Fruit fly (Drosophila melanogaster) whole organism, embryonic: Measurements from ENCODE around the gene Nulp1.
A peak's percentile ranks its signal among the peaks of the same experiment; 100 is the strongest.

ENCODE experiments used
- B-H2 ChIP-seq: fragments of 200-800 bp; sonication (Bioruptor generic); optimal IDR thresholded peaks from 2 replicates; lab custom pipeline; 2018; ENCODE audit warnings: missing biosample characterization, mild to moderate bottlenecking, missing genetic modification characterization
- C15 ChIP-seq: fragments of 200-800 bp; sonication (Bioruptor generic); IDR thresholded peaks from 3 replicates; pipeline ENCODE4 v1.3.6; 2022; ENCODE audit warnings: missing biosample characterization, missing genetic modification characterization
- CG10209 ChIP-seq: fragments of 200-800 bp; sonication (Bioruptor generic); optimal IDR thresholded peaks from 3 replicates; lab custom pipeline; 2017; ENCODE audit warnings: missing biosample characterization, mild to moderate bottlenecking, missing genetic modification characterization, missing genetic modification reagents
- CG10431 ChIP-seq: fragments of 200-800 bp; sonication (Bioruptor generic); optimal IDR thresholded peaks from 3 replicates; lab custom pipeline; 2018; ENCODE audit warnings: missing biosample characterization, mild to moderate bottlenecking, missing genetic modification characterization
- CG10654 ChIP-seq: fragments of 200-800 bp; sonication (Bioruptor generic); optimal IDR thresholded peaks from 2 replicates; lab custom pipeline; 2016; ENCODE audit warnings: missing biosample characterization, missing genetic modification characterization
- CG11456 ChIP-seq: fragments of 200-800 bp; sonication (Bioruptor generic); IDR thresholded peaks from 3 replicates; pipeline ENCODE4 v1.3.6; 2022; ENCODE audit warnings: missing biosample characterization, missing genetic modification characterization
- CG11696 ChIP-seq: fragments of 200-800 bp; sonication (Bioruptor generic); IDR thresholded peaks from 2 replicates; pipeline ENCODE4 v1.3.6; 2022; ENCODE audit warnings: missing biosample characterization, missing genetic modification characterization
- CG14667 ChIP-seq: fragments of 200-800 bp; sonication (Bioruptor generic); IDR thresholded peaks from 2 replicates; pipeline ENCODE4 v1.3.6; 2022; ENCODE audit warnings: missing biosample characterization, missing genetic modification characterization
- CG15073 ChIP-seq: fragments of 200-800 bp; sonication (Bioruptor generic); optimal IDR thresholded peaks from 2 replicates; lab custom pipeline; 2016; ENCODE audit warnings: missing biosample characterization, missing genetic modification characterization
- CG17612 ChIP-seq: fragments of 200-800 bp; sonication (Bioruptor generic); IDR thresholded peaks from 2 replicates; pipeline ENCODE4 v1.3.6; 2022; ENCODE audit warnings: missing biosample characterization, missing genetic modification characterization
- CG1792 ChIP-seq: fragments of 200-800 bp; sonication (Bioruptor generic); optimal IDR thresholded peaks from 2 replicates; lab custom pipeline; 2016; ENCODE audit warnings: missing biosample characterization, missing genetic modification characterization
- CG18011 ChIP-seq: fragments of 200-800 bp; sonication (Bioruptor generic); optimal IDR thresholded peaks from 2 replicates; lab custom pipeline; 2017; ENCODE audit warnings: missing biosample characterization, missing genetic modification characterization, mild to moderate bottlenecking, moderate library complexity, missing genotype
- CG18619 ChIP-seq: fragments of 200-800 bp; sonication (Bioruptor generic); optimal IDR thresholded peaks from 3 replicates; lab custom pipeline; 2017; ENCODE audit warnings: missing biosample characterization, mild to moderate bottlenecking, missing genetic modification characterization
- CG2889 ChIP-seq: fragments of 200-800 bp; sonication (Bioruptor generic); IDR thresholded peaks from 3 replicates; pipeline ENCODE4 v1.3.6; 2022; ENCODE audit warnings: missing biosample characterization, missing genetic modification characterization
- CG31365 ChIP-seq: fragments of 200-800 bp; sonication (Bioruptor generic); optimal IDR thresholded peaks from 2 replicates; lab custom pipeline; 2018; ENCODE audit warnings: missing biosample characterization, mild to moderate bottlenecking, missing genetic modification characterization
- CG32532 ChIP-seq: fragments of 200-800 bp; sonication (Bioruptor generic); IDR thresholded peaks from 2 replicates; pipeline ENCODE4 v1.3.6; 2022; ENCODE audit warnings: missing biosample characterization, missing genetic modification characterization
- CG34376 ChIP-seq: fragments of 200-800 bp; sonication (Bioruptor generic); optimal IDR thresholded peaks from 2 replicates; lab custom pipeline; 2018; ENCODE audit warnings: missing biosample characterization, mild to moderate bottlenecking, missing genetic modification characterization
- CG3726 ChIP-seq: fragments of 200-800 bp; sonication (Bioruptor generic); IDR thresholded peaks from 3 replicates; pipeline ENCODE4, ENCODE4 v1.3.6; 2022; ENCODE audit warnings: missing biosample characterization, missing genetic modification characterization
- CG4854 ChIP-seq: fragments of 200-800 bp; sonication (Bioruptor generic); optimal IDR thresholded peaks from 2 replicates; lab custom pipeline; 2016; ENCODE audit warnings: missing biosample characterization, missing genetic modification characterization, inconsistent platforms
- CG8924 ChIP-seq: fragments of 200-800 bp; optimal IDR thresholded peaks from 3 replicates; lab custom pipeline; 2019; ENCODE audit warnings: missing biosample characterization, mild to moderate bottlenecking, missing genetic modification characterization, moderate library complexity
- D19B ChIP-seq: fragments of 200-800 bp; sonication (Bioruptor generic); optimal IDR thresholded peaks from 2 replicates; lab custom pipeline; 2017; ENCODE audit warnings: missing biosample characterization, mild to moderate bottlenecking, missing genetic modification characterization
- Dad ChIP-seq: fragments of 200-800 bp; sonication (Bioruptor generic); optimal IDR thresholded peaks from 3 replicates; lab custom pipeline; 2016; ENCODE audit warnings: missing biosample characterization, missing genetic modification characterization
- E2f2 ChIP-seq: fragments of 200-800 bp; sonication (Bioruptor generic); IDR thresholded peaks from 2 replicates; pipeline ENCODE4 v1.3.6; 2022; ENCODE audit warnings: missing biosample characterization, missing genetic modification characterization
- Hand ChIP-seq: fragments of 200-800 bp; sonication (Bioruptor generic); optimal IDR thresholded peaks from 2 replicates; lab custom pipeline; 2017; ENCODE audit warnings: mild to moderate bottlenecking, missing biosample characterization, missing genetic modification reagents, missing genetic modification characterization
- Lpt ChIP-seq: fragments of >200 bp; optimal IDR thresholded peaks from 2 replicates; lab custom pipeline; 2018; ENCODE audit warnings: missing biosample characterization, missing genetic modification characterization
- Max ChIP-seq: fragments of 200-800 bp; sonication (Bioruptor generic); optimal IDR thresholded peaks from 2 replicates; lab custom pipeline; 2016; ENCODE audit warnings: missing biosample characterization, mild to moderate bottlenecking, missing genetic modification characterization
- NC2β ChIP-seq: fragments of 200-800 bp; sonication (Bioruptor generic); optimal IDR thresholded peaks from 2 replicates; lab custom pipeline; 2016; ENCODE audit warnings: missing biosample characterization, missing genetic modification characterization
- Tbp ChIP-seq: fragments of >200 bp; optimal IDR thresholded peaks from 2 replicates; lab custom pipeline; 2018; ENCODE audit warnings: missing biosample characterization, missing genetic modification characterization
- ab ChIP-seq: fragments of 200-800 bp; sonication (Bioruptor generic); optimal IDR thresholded peaks from 2 replicates; lab custom pipeline; 2016; ENCODE audit warnings: missing biosample characterization, missing genetic modification characterization
- aop ChIP-seq: fragments of 200-800 bp; sonication (Bioruptor generic); IDR thresholded peaks from 2 replicates; pipeline ENCODE4 v1.3.6; 2022; ENCODE audit warnings: missing biosample characterization, missing genetic modification characterization
- ap ChIP-seq: fragments of 200-800 bp; sonication (Bioruptor generic); IDR thresholded peaks from 2 replicates; pipeline ENCODE4 v1.3.6; 2022; ENCODE audit warnings: missing biosample characterization, missing genetic modification characterization
- cad ChIP-seq: fragments of >200 bp; optimal IDR thresholded peaks from 2 replicates; lab custom pipeline; 2017; ENCODE audit warnings: missing biosample characterization, missing genetic modification characterization
- crp ChIP-seq, 2 experiments: fragments of 200-800 bp; sonication (Bioruptor generic); optimal IDR thresholded peaks; 2 replicates in 1 of 2; 3 replicates in 1 of 2; lab custom pipeline; 2017; ENCODE audit warnings: missing biosample characterization in 2 of 2, missing genetic modification characterization in 2 of 2, mild to moderate bottlenecking in 1 of 2, moderate library complexity in 1 of 2
- dmrt11E ChIP-seq: fragments of 200-800 bp; sonication (Bioruptor generic); optimal IDR thresholded peaks from 3 replicates; lab custom pipeline; 2018; ENCODE audit warnings: missing biosample characterization, mild to moderate bottlenecking, missing genetic modification characterization, moderate library complexity
- gem ChIP-seq: fragments of 200-800 bp; sonication (Bioruptor generic); optimal IDR thresholded peaks from 2 replicates; lab custom pipeline; 2019; ENCODE audit warnings: missing biosample characterization, mild to moderate bottlenecking, missing genetic modification characterization, moderate library complexity
- hth ChIP-seq: fragments of >200 bp; optimal IDR thresholded peaks from 2 replicates; lab custom pipeline; 2017; ENCODE audit warnings: inconsistent platforms
- jigr1 ChIP-seq: fragments of 200-800 bp; sonication (Bioruptor generic); IDR thresholded peaks from 3 replicates; pipeline ENCODE4 v1.3.6; 2022; ENCODE audit warnings: missing biosample characterization, missing genetic modification characterization
- jumu ChIP-seq: fragments of 200-800 bp; sonication (Bioruptor generic); optimal IDR thresholded peaks from 3 replicates; lab custom pipeline; 2016; ENCODE audit warnings: missing biosample characterization, missing genetic modification characterization
- lab ChIP-seq: fragments of 200-800 bp; sonication (Bioruptor generic); optimal IDR thresholded peaks from 3 replicates; lab custom pipeline; 2017; ENCODE audit warnings: missing biosample characterization, missing genetic modification characterization, mild to moderate bottlenecking, moderate library complexity, missing genetic modification reagents
- nmo ChIP-seq: fragments of 200-800 bp; sonication (Bioruptor generic); optimal IDR thresholded peaks from 2 replicates; lab custom pipeline; 2018; ENCODE audit warnings: missing biosample characterization, mild to moderate bottlenecking, missing genetic modification characterization, moderate library complexity
- prd ChIP-seq, 3 experiments: fragments of >200 bp in 2 of 3; fragments of 200-800 bp in 1 of 3; sonication (Bioruptor generic) in 1 of 3; optimal IDR thresholded peaks in 2 of 3; IDR thresholded peaks in 1 of 3; 2 replicates in 2 of 3; 3 replicates in 1 of 3; pipeline versions ENCODE4 v1.3.6 to Lab custom; 2017 to 2022; ENCODE audit warnings: missing biosample characterization in 1 of 3, missing genetic modification characterization in 1 of 3
- schlank ChIP-seq: fragments of 200-800 bp; sonication (Bioruptor generic); optimal IDR thresholded peaks from 2 replicates; lab custom pipeline; 2018; ENCODE audit warnings: missing biosample characterization, mild to moderate bottlenecking, missing genetic modification characterization
- sd ChIP-seq: fragments of 200-800 bp; sonication (Bioruptor generic); optimal IDR thresholded peaks from 3 replicates; lab custom pipeline; 2018; ENCODE audit warnings: missing biosample characterization, mild to moderate bottlenecking, missing genetic modification characterization, moderate library complexity
- sens-2 ChIP-seq: fragments of 200-800 bp; sonication (Bioruptor generic); IDR thresholded peaks from 2 replicates; pipeline ENCODE4 v1.3.6; 2022; ENCODE audit warnings: missing biosample characterization, missing genetic modification characterization
- sim ChIP-seq: fragments of 200-800 bp; sonication (Bioruptor generic); IDR thresholded peaks from 2 replicates; pipeline ENCODE4 v1.3.6; 2022; ENCODE audit warnings: missing biosample characterization, missing genetic modification characterization
- slbo ChIP-seq: fragments of 200-800 bp; sonication (Bioruptor generic); IDR thresholded peaks from 2 replicates; pipeline ENCODE4 v1.3.6; 2022; ENCODE audit warnings: missing biosample characterization, missing genetic modification characterization
- sqz ChIP-seq: fragments of 200-800 bp; sonication (Bioruptor generic); optimal IDR thresholded peaks from 3 replicates; lab custom pipeline; 2018; ENCODE audit warnings: missing biosample characterization, mild to moderate bottlenecking, missing genetic modification characterization
- stc ChIP-seq: fragments of 200-800 bp; sonication (Bioruptor generic); IDR thresholded peaks from 2 replicates; pipeline ENCODE4 v1.3.6; 2022; ENCODE audit warnings: missing biosample characterization, missing genetic modification characterization
- twi ChIP-seq: fragments of 200-800 bp; optimal IDR thresholded peaks from 2 replicates; lab custom pipeline; 2019; ENCODE audit warnings: missing biosample characterization, mild to moderate bottlenecking, missing genetic modification characterization, moderate library complexity
- vfl ChIP-seq: fragments of 200-800 bp; sonication (Bioruptor generic); optimal IDR thresholded peaks from 2 replicates; lab custom pipeline; 2016; ENCODE audit warnings: missing biosample characterization, missing genetic modification characterization

The Nulp1 gene

DNA sequence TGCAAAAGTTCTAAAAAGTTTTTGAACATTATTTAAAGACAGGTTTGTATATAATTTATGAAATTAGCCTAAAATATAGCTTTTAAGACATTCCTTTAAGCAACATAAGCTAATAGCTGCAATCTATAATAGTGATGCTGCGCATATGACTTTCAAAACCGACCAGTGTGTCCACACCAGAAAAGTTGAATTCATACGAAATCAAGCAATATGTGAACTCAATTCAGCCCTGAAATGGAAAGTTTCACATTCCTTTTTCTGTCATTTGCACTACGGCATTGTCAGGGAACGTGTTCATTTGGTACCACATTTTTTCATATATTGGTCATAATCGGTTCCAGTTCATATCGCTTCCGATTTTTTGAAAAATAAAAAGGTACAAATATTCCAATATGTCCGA lies 1.3 kb upstream of the Nulp1 start, which contains the start of gene fan (continued):
- TF ChIP-seq CG14667 (GFP tag; lab: Robert Waterston, UW), result no peak
- no peak for TF ChIP-seq Dad
- TF ChIP-seq CG18619, result no peak
- TF ChIP-seq Tbp (GFP tag; lab: Kevin White, UChicago), result no peak
- no peak for TF ChIP-seq cad
- TF ChIP-seq hth (lab: Kevin White, UChicago), result no peak
- no peak for TF ChIP-seq CG31365
- no peak for TF ChIP-seq dmrt11E
- no peak for TF ChIP-seq NC2β
- no peak for TF ChIP-seq CG17612 (GFP tag; lab: Robert Waterston, UW)
- no peak for TF ChIP-seq CG10431 (GFP tag; lab: Kevin White, UChicago)
- no peak for TF ChIP-seq CG10209

DNA sequence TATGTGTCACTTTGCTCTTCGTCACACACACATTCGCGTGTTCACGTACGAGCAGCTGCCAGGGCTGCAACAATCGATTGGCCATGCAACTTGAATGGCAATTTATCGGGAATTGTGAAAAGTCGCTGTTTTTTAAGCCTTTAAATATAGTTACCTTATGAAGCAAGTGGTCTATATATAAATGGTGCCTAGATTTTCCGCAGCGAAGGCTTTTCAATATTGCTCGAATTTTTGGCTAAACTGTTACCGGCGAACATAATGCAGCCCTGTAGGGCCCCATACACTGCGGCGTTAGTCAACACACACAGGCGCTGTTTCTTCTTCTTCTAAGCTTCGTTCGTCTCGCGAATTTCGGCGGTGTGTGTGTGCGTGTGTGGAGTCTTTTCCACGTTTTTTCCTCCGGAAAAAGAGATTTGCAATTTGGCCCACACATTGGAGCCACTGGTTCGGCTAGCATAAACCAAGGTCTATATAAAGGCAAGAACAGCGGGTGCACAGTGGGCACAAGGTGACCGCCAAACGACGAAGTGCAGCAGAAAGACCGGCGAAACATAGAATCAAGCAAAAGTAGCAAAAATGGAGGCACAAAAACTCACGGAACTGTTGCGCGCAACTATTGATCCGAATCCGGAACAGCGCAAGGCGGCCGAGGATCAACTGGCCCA lies 5.8 kb downstream of the Nulp1 start, which contains the start of the genes Arp3 and msk:
Gene Arp3 (minus strand): TSS at position 39 of the 665 bp plus-strand sequence.
Gene msk (plus strand): TSS at position 316 of the 665 bp plus-strand sequence.
- TF ChIP-seq twi (peak; percentile 58), sens-2 (GFP tag; lab: Robert Waterston, UW) (no peak), CG15073 (GFP tag; lab: Kevin White, UChicago) (peak; percentile 1), Max (peak; percentile 90), CG10654 (peak; percentile 88), jigr1 (GFP tag; lab: Robert Waterston, UW) (no peak), schlank (peak; percentile 49), ap (GFP tag; lab: Robert Waterston, UW) (peak; percentile 11; the same call in 1 of the 2 replicates), CG1792 (GFP tag; lab: Kevin White, UChicago) (peak; percentile 89), C15 (GFP tag; lab: Robert Waterston, UW) (no peak), CG8924 (no peak), CG2889 (GFP tag; lab: Robert Waterston, UW) (peak; percentile 54; the same call in 2 of the 3 replicates), CG32532 (GFP tag; lab: Robert Waterston, UW) (peak; percentile 81), Hand (GFP tag; lab: Kevin White, UChicago) (peak; percentile 52), CG11456 (peak; percentile 83), CG4854 (GFP tag; lab: Kevin White, UChicago) (peak; percentile 75), vfl (GFP tag; lab: Kevin White, UChicago) (peak; percentile 83), nmo (GFP tag; lab: Kevin White, UChicago) (peak; percentile 90), E2f2 (peak; percentile 69), prd (optimal IDR thresholded peaks at IDR 0.05; lab: Kevin White, UChicago) (no peak), prd (GFP tag; IDR thresholded peaks at IDR 0.05; lab: Robert Waterston, UW) (peak; percentile 81), ab (GFP tag; lab: Kevin White, UChicago) (peak; percentile 61), CG18011 (GFP tag; lab: Kevin White, UChicago) (peak; percentile 43), gem (peak; percentile 78), CG11696 (GFP tag; lab: Robert Waterston, UW) (no peak), lab (GFP tag; lab: Kevin White, UChicago) (peak; percentile 88), slbo (GFP tag; lab: Robert Waterston, UW) (peak; percentile 88), jumu (GFP tag; lab: Kevin White, UChicago) (peak; percentile 95), D19B (GFP tag; lab: Kevin White, UChicago) (peak; percentile 29), B-H2 (GFP tag; lab: Kevin White, UChicago) (peak; percentile 91), sqz (no peak), CG3726 (GFP tag; lab: Robert Waterston, UW) (no peak), Lpt (GFP tag; lab: Kevin White, UChicago) (no peak), crp (GFP tag; optimal IDR thresholded peaks at IDR 0.05; lab: Kevin White, UChicago) (peak in 1 of 2 experiments; percentile 74), aop (no peak), stc (GFP tag; lab: Robert Waterston, UW) (no peak), sim (GFP tag; lab: Robert Waterston, UW) (0 out of 2 replicates have a peak, but pooled peaks have one; percentile 33), sd (tag; lab: Kevin White, UChicago) (peak; percentile 71), CG34376 (GFP tag; lab: Kevin White, UChicago) (peak; percentile 86)
